Worm (Caenorhabditis elegans) whole organism, midembryonic: ENCODE data around the gene fbxc-32.

Experiments
- T22C8.4 ChIP-seq: fragments of 200-800 bp; sonication (Bioruptor generic); IDR thresholded peaks from 2 replicates; pipeline ENCODE4 v1.3.6; 2022; ENCODE audit warnings: missing genetic modification characterization, missing compliant biosample characterization
- cog-1 ChIP-seq: sonication (generic microtip); optimal IDR thresholded peaks from 2 replicates; lab custom pipeline; 2016; ENCODE audit warnings: missing genetic modification characterization, missing compliant biosample characterization
- flt-1 ChIP-seq: fragments of 200-800 bp; sonication (Bioruptor generic); IDR thresholded peaks from 2 replicates; pipeline ENCODE4 v1.3.6; 2022; ENCODE audit warnings: missing genetic modification characterization, missing compliant biosample characterization
- klf-2 ChIP-seq: fragments of 200-800 bp; sonication (Bioruptor generic); conservative IDR thresholded peaks from 2 replicates; pipeline ENCODE4 v1.3.6; 2022; ENCODE audit warnings: missing genetic modification reagents, missing genetic modification characterization, missing compliant biosample characterization
- med-1 ChIP-seq: sonication (generic microtip); optimal IDR thresholded peaks from 2 replicates; lab custom pipeline; 2017; ENCODE audit warnings: missing genetic modification characterization, mild to moderate bottlenecking, missing compliant biosample characterization, antibody characterized with exemption, missing genetic modification reagents; ENCODE audit not compliant: insufficient read depth
- ref-1 ChIP-seq: fragments of 200-800 bp; sonication (Bioruptor generic); conservative IDR thresholded peaks from 2 replicates; pipeline ENCODE4 v1.3.6; 2022; ENCODE audit warnings: missing genetic modification reagents, missing genetic modification characterization, missing compliant biosample characterization
- tab-1 ChIP-seq: fragments of 200-800 bp; sonication (Bioruptor generic); IDR thresholded peaks from 2 replicates; pipeline ENCODE4 v1.3.6; 2022; ENCODE audit warnings: missing genetic modification characterization, missing compliant biosample characterization
- ztf-23 ChIP-seq: fragments of 200-800 bp; sonication (Bioruptor generic); IDR thresholded peaks from 2 replicates; pipeline ENCODE4 v1.3.6; 2022; ENCODE audit warnings: missing genetic modification reagents, missing genetic modification characterization, missing compliant biosample characterization
- ztf-29 ChIP-seq: fragments of 200-800 bp; sonication (Bioruptor generic); IDR thresholded peaks from 2 replicates; pipeline ENCODE4 v1.3.6; 2022; ENCODE audit warnings: missing genetic modification reagents, missing genetic modification characterization, missing compliant biosample characterization

fbxc-32 gene

DNA sequence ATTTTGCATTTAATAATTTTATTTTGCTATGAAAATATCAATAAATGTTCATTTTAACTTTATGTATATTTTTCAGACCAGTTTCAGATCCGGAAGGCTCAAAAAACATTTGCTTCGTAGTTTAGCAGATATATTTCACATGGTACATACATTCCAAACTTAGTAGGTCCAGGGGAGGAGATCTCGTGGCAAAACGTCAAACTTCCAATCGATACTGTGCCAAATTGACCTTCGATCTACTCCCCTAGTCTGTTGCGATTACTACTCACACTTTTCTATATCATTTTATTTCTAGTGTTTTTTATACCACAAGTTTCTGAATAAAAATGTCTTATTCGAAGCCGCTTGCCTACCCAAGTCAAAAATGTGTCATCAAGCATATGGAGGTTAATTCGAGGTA is 36.3 kb downstream of the fbxc-32 start, which contains the start of gene fbxc-31:
Gene fbxc-31, plus strand, starts transcription at position 301 of the 400 bp plus-strand sequence.
- TF ChIP-seq ztf-23 (GFP tag; lab: Robert Waterston, UW) = no peak
- TF ChIP-seq cog-1 (tag; lab: Kevin White, UChicago) = no peak
- no peak for TF ChIP-seq ref-1
- TF ChIP-seq tab-1 (GFP tag; lab: Robert Waterston, UW) = no peak
- TF ChIP-seq ztf-29 (GFP tag; lab: Robert Waterston, UW) = no peak
- TF ChIP-seq T22C8.4 = no peak
- TF ChIP-seq flt-1 (GFP tag; lab: Robert Waterston, UW) = no peak

DNA sequence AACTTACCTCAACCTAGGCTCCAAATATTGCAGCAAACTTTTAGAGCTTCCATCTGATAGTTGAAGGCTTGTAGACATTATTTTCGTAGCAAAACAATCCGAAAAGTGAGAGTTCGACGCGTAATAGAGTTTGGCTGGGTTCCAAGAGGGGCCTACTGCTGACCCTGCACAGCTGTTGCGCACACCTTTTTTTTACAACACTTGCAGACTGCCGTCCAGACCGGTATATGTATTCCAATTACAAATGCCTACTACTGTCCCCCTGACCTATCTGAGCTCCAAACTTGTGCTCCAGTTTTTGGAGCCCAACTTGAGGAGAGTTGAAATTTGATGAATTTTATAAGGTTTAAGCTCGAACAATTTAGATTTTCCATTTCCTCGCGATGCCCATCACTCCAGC is 38.4 kb downstream of the fbxc-32 start, which contains the start of the genes fbxc-24 and fbxc-27:
Gene fbxc-24, minus strand, starts transcription at position 101 of the 400 bp plus-strand sequence.
Gene fbxc-27, plus strand, starts transcription at position 216 of the 400 bp plus-strand sequence.
- TF ChIP-seq ref-1 = no peak
- TF ChIP-seq ztf-23 (GFP tag; lab: Robert Waterston, UW) = no peak
- TF ChIP-seq med-1 (GFP tag; lab: Kevin White, UChicago) = no peak
- TF ChIP-seq cog-1 (tag; lab: Kevin White, UChicago) = no peak
- TF ChIP-seq T22C8.4 = no peak
- TF ChIP-seq flt-1 (GFP tag; lab: Robert Waterston, UW) = no peak

DNA sequence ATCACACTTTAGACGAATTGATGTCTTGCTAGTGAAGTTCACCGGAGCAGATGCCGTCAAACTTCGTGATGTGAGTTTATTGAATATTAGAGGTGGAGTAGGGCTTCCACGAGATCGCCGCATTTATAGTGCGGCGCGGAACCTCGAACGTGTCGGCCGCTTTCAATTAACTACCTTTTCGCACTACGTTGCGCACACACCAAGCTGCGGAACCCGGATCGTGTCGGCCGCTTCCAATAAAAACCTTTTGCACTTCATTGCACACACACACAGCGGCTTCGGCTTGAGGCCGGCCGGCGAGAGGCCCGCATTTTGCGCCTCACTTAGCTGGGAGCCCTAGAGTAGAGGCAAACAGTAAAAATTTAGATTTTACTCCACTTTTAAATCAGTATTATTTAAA is 42.7 kb downstream of the fbxc-32 start:
- TF ChIP-seq ztf-23 (GFP tag; lab: Robert Waterston, UW) (no peak), med-1 (GFP tag; lab: Kevin White, UChicago) (no peak), cog-1 (tag; lab: Kevin White, UChicago) (no peak), tab-1 (GFP tag; lab: Robert Waterston, UW) (no peak), flt-1 (GFP tag; lab: Robert Waterston, UW) (no peak), klf-2 (GFP tag; lab: Robert Waterston, UW) (no peak), T22C8.4 (no peak), ref-1 (no peak), ztf-29 (GFP tag; lab: Robert Waterston, UW) (no peak)

DNA sequence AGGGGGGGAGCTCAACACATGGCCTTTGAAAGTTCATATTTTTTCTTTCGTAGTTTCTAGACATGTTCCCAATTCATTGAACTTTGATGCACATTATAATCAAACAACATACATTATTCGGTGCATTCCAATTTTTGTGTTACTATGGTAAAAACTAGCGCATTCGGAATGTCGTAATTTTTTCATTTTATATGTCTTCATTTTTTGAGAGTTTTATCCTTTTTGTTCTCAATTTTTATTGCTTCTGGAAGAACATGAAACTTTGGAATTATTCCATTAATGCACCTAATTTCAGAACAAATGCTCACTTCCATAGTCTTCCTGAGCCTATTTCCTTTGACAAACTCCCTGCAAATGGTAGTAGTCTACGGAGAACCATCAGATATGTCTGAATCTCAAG is 46.4 kb downstream of the fbxc-32 start, which contains the start of gene T07D3.2:
Gene T07D3.2, plus strand, starts transcription at position 301 of the 400 bp plus-strand sequence.
- TF ChIP-seq klf-2 (GFP tag; lab: Robert Waterston, UW) (no peak), ref-1 (no peak)

DNA sequence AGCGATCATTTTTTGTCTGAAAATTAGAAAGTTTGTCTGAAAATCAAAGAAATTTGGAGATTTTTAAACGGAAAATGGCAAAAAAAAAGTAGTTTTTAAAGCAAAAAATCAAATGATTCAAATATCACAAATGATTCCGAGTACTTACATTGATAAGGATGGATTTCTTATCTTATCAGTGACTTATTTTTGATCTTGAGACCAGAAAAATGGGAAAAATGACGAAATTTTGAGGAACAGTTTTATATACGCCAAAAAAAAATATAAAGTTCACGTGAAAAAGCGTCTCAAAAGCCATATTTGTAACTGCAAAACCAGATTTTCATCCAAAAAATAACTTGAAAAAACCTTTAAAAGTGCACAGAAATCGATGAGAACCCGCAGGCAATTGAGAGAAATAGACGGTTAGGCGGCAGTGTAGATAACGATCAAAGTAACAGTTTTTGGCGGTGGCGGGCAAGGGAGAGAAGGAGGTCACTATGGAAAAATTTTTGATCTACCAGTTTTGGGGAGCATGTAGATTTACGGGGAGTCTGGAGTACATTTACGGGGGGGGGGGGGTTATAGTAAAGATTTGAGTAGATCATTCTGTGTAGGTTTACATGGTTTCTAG is 47.2 kb downstream of the fbxc-32 start, which contains the start of gene T07D3.9:
Gene T07D3.9, minus strand, starts transcription at position 194 of the 613 bp plus-strand sequence.
- TF ChIP-seq T22C8.4 = no peak
- no peak for TF ChIP-seq cog-1 (tag; lab: Kevin White, UChicago)
- TF ChIP-seq med-1 (GFP tag; lab: Kevin White, UChicago) = no peak
- no peak for TF ChIP-seq ztf-23 (GFP tag; lab: Robert Waterston, UW)
- no peak for TF ChIP-seq ztf-29 (GFP tag; lab: Robert Waterston, UW)
- TF ChIP-seq flt-1 (GFP tag; lab: Robert Waterston, UW) = no peak
- TF ChIP-seq tab-1 (GFP tag; lab: Robert Waterston, UW) = no peak
- TF ChIP-seq klf-2 (GFP tag; lab: Robert Waterston, UW) = no peak
- TF ChIP-seq ref-1 = no peak
